Fruit fly (Drosophila melanogaster) whole organism, embryonic: ENCODE results near the gene CG6912.

Source experiments
- CG10147 ChIP-seq: fragments of 200-800 bp; sonication (Bioruptor generic); optimal IDR thresholded peaks from 2 replicates; lab custom pipeline; 2019; ENCODE audit warnings: missing biosample characterization, mild to moderate bottlenecking, missing genetic modification characterization, moderate library complexity
- CG1024 ChIP-seq: fragments of 200-800 bp; sonication (Bioruptor generic); IDR thresholded peaks from 2 replicates; pipeline ENCODE4 v1.3.6; 2022; ENCODE audit warnings: missing biosample characterization, missing genetic modification characterization
- CG10543 ChIP-seq: fragments of 200-800 bp; sonication (Bioruptor generic); optimal IDR thresholded peaks from 3 replicates; lab custom pipeline; 2017; ENCODE audit warnings: missing biosample characterization, mild to moderate bottlenecking, missing genetic modification characterization, moderate library complexity
- CG11504 ChIP-seq: fragments of 200-800 bp; sonication (Bioruptor generic); optimal IDR thresholded peaks from 3 replicates; lab custom pipeline; 2019; ENCODE audit warnings: missing biosample characterization, mild to moderate bottlenecking, missing genetic modification characterization, moderate library complexity
- CG12659 ChIP-seq: fragments of 200-800 bp; sonication (Bioruptor generic); optimal IDR thresholded peaks from 3 replicates; lab custom pipeline; 2017; ENCODE audit warnings: mild to moderate bottlenecking, missing biosample characterization, missing genetic modification reagents, missing genetic modification characterization
- CG13287 ChIP-seq: fragments of 200-800 bp; sonication (Bioruptor generic); IDR thresholded peaks from 2 replicates; pipeline ENCODE4 v1.3.6; 2022; ENCODE audit warnings: missing biosample characterization, missing genetic modification characterization; ENCODE audit not compliant: partially characterized antibody
- CG13775 ChIP-seq: fragments of 200-800 bp; sonication (Bioruptor generic); optimal IDR thresholded peaks from 3 replicates; lab custom pipeline; 2017; ENCODE audit warnings: missing biosample characterization, mild to moderate bottlenecking, missing genetic modification characterization
- CG15514 ChIP-seq: fragments of 200-800 bp; sonication (Bioruptor generic); optimal IDR thresholded peaks from 3 replicates; lab custom pipeline; 2017; ENCODE audit warnings: missing biosample characterization, missing genetic modification characterization, mild to moderate bottlenecking, moderate library complexity, missing genetic modification reagents
- CG16779 ChIP-seq: fragments of 200-800 bp; sonication (Bioruptor generic); IDR thresholded peaks from 2 replicates; pipeline ENCODE4 v1.3.6; 2022; ENCODE audit warnings: missing biosample characterization, missing genetic modification characterization
- CG17359 ChIP-seq: fragments of 200-800 bp; sonication (Bioruptor generic); optimal IDR thresholded peaks from 3 replicates; lab custom pipeline; 2018; ENCODE audit warnings: missing biosample characterization, mild to moderate bottlenecking, missing genetic modification characterization, moderate library complexity
- CG17361 ChIP-seq: fragments of 200-800 bp; sonication (Bioruptor generic); IDR thresholded peaks from 3 replicates; pipeline ENCODE4 v1.3.6; 2022; ENCODE audit warnings: missing biosample characterization, missing genetic modification characterization
- CG17385 ChIP-seq: fragments of 200-800 bp; sonication (Bioruptor generic); optimal IDR thresholded peaks from 3 replicates; lab custom pipeline; 2018; ENCODE audit warnings: missing biosample characterization, mild to moderate bottlenecking, missing genetic modification characterization
- CG17568 ChIP-seq: fragments of 200-800 bp; sonication (Bioruptor generic); optimal IDR thresholded peaks from 2 replicates; lab custom pipeline; 2018; ENCODE audit warnings: missing biosample characterization, mild to moderate bottlenecking, missing genetic modification characterization, moderate library complexity
- CG17912 ChIP-seq: fragments of 200-800 bp; sonication (Bioruptor generic); optimal IDR thresholded peaks from 2 replicates; lab custom pipeline; 2018; ENCODE audit warnings: missing biosample characterization, mild to moderate bottlenecking, missing genetic modification characterization
- CG18262 ChIP-seq: fragments of 200-800 bp; optimal IDR thresholded peaks from 3 replicates; lab custom pipeline; 2019; ENCODE audit warnings: missing biosample characterization, mild to moderate bottlenecking, missing genetic modification characterization, moderate library complexity
- CG2116 ChIP-seq: fragments of 200-800 bp; sonication (Bioruptor generic); optimal IDR thresholded peaks from 3 replicates; lab custom pipeline; 2018; ENCODE audit warnings: missing biosample characterization, mild to moderate bottlenecking, missing genetic modification characterization
- CG2120 ChIP-seq: fragments of 200-800 bp; sonication (Bioruptor generic); optimal IDR thresholded peaks from 3 replicates; lab custom pipeline; 2016; ENCODE audit warnings: missing biosample characterization, missing genetic modification characterization
- CG30403 ChIP-seq: fragments of 200-800 bp; sonication (Bioruptor generic); optimal IDR thresholded peaks from 3 replicates; lab custom pipeline; 2016; ENCODE audit warnings: missing biosample characterization, missing genetic modification characterization
- CG31441 ChIP-seq: fragments of 200-800 bp; sonication (Bioruptor generic); IDR thresholded peaks from 2 replicates; pipeline ENCODE4 v1.3.6; 2022; ENCODE audit warnings: missing biosample characterization, missing genetic modification characterization
- CG32772 ChIP-seq: fragments of 200-800 bp; sonication (Bioruptor generic); IDR thresholded peaks from 2 replicates; pipeline ENCODE4 v1.3.6; 2022; ENCODE audit warnings: missing biosample characterization, missing genetic modification characterization
- CG34376 ChIP-seq: fragments of 200-800 bp; sonication (Bioruptor generic); optimal IDR thresholded peaks from 2 replicates; lab custom pipeline; 2018; ENCODE audit warnings: missing biosample characterization, mild to moderate bottlenecking, missing genetic modification characterization
- CG4707 ChIP-seq: fragments of 200-800 bp; sonication (Bioruptor generic); optimal IDR thresholded peaks from 2 replicates; lab custom pipeline; 2018; ENCODE audit warnings: missing biosample characterization, mild to moderate bottlenecking, missing genetic modification characterization, moderate library complexity
- CG6689 ChIP-seq: fragments of 200-800 bp; sonication (Bioruptor generic); IDR thresholded peaks from 2 replicates; pipeline ENCODE4 v1.3.6; 2022; ENCODE audit warnings: missing biosample characterization, missing genetic modification characterization
- CG6813 ChIP-seq: fragments of 200-800 bp; sonication (Bioruptor generic); optimal IDR thresholded peaks from 2 replicates; lab custom pipeline; 2017; ENCODE audit warnings: missing biosample characterization, missing genetic modification characterization, mild to moderate bottlenecking, moderate library complexity, missing genetic modification reagents
- CG7786 ChIP-seq: fragments of 200-800 bp; sonication (Bioruptor generic); optimal IDR thresholded peaks from 2 replicates; lab custom pipeline; 2016; ENCODE audit warnings: missing biosample characterization, missing genetic modification characterization
- CG8388 ChIP-seq: fragments of 200-800 bp; sonication (Bioruptor generic); optimal IDR thresholded peaks from 2 replicates; lab custom pipeline; 2019; ENCODE audit warnings: missing biosample characterization, mild to moderate bottlenecking, missing genetic modification characterization, moderate library complexity
- CG9437 ChIP-seq: fragments of 200-800 bp; sonication (Bioruptor generic); optimal IDR thresholded peaks from 2 replicates; lab custom pipeline; 2018; ENCODE audit warnings: missing biosample characterization, mild to moderate bottlenecking, missing genetic modification characterization
- D19A ChIP-seq: fragments of 200-800 bp; optimal IDR thresholded peaks from 3 replicates; lab custom pipeline; 2019; ENCODE audit warnings: missing biosample characterization, mild to moderate bottlenecking, missing genetic modification characterization, moderate library complexity
- Eip74EF ChIP-seq, 2 experiments: fragments of 200-800 bp in 1 of 2; fragments of >200 bp in 1 of 2; sonication (Bioruptor generic) in 1 of 2; optimal IDR thresholded peaks; 2 replicates each; lab custom pipeline; 2017 to 2019; ENCODE audit warnings: missing biosample characterization in 2 of 2, missing genetic modification characterization in 2 of 2, mild to moderate bottlenecking in 1 of 2, moderate library complexity in 1 of 2
- HHEX ChIP-seq: fragments of 200-800 bp; sonication (Bioruptor generic); optimal IDR thresholded peaks from 3 replicates; lab custom pipeline; 2017; ENCODE audit warnings: missing biosample characterization, mild to moderate bottlenecking, missing genetic modification characterization, missing genetic modification reagents
- Jarid2 ChIP-seq: fragments of 200-800 bp; sonication (Bioruptor generic); optimal IDR thresholded peaks from 3 replicates; lab custom pipeline; 2017; ENCODE audit warnings: mild to moderate bottlenecking, missing biosample characterization, missing genetic modification reagents, missing genetic modification characterization
- Max ChIP-seq: fragments of 200-800 bp; sonication (Bioruptor generic); optimal IDR thresholded peaks from 2 replicates; lab custom pipeline; 2016; ENCODE audit warnings: missing biosample characterization, mild to moderate bottlenecking, missing genetic modification characterization
- Mes4 ChIP-seq: fragments of 200-800 bp; sonication (Bioruptor generic); optimal IDR thresholded peaks from 2 replicates; lab custom pipeline; 2016; ENCODE audit warnings: missing biosample characterization, missing genetic modification characterization
- Oaz ChIP-seq: fragments of 200-800 bp; sonication (Bioruptor generic); IDR thresholded peaks from 2 replicates; pipeline ENCODE4 v1.3.6; 2022; ENCODE audit warnings: missing biosample characterization, missing genetic modification characterization
- Sox100B ChIP-seq: fragments of 200-800 bp; sonication (Bioruptor generic); optimal IDR thresholded peaks from 3 replicates; lab custom pipeline; 2018; ENCODE audit warnings: missing biosample characterization, mild to moderate bottlenecking, missing genetic modification characterization
- Spps ChIP-seq: fragments of 200-800 bp; sonication (Bioruptor generic); optimal IDR thresholded peaks from 2 replicates; lab custom pipeline; 2018; ENCODE audit warnings: missing biosample characterization, mild to moderate bottlenecking, missing genetic modification characterization
- Vsx1 ChIP-seq: fragments of 200-800 bp; sonication (Bioruptor generic); optimal IDR thresholded peaks from 2 replicates; lab custom pipeline; 2017; ENCODE audit warnings: missing biosample characterization, mild to moderate bottlenecking, missing genetic modification characterization, missing genetic modification reagents
- ash1 ChIP-seq: fragments of 200-800 bp; sonication (Bioruptor generic); optimal IDR thresholded peaks from 2 replicates; lab custom pipeline; 2018; ENCODE audit warnings: missing biosample characterization, mild to moderate bottlenecking, missing genetic modification characterization
- ci ChIP-seq: fragments of 200-800 bp; sonication (Bioruptor generic); IDR thresholded peaks from 3 replicates; pipeline ENCODE4 v1.3.6; 2022; ENCODE audit warnings: missing biosample characterization, missing genetic modification characterization
- crol ChIP-seq: fragments of 200-800 bp; sonication (Bioruptor generic); IDR thresholded peaks from 2 replicates; pipeline ENCODE4 v1.3.6; 2022; ENCODE audit warnings: missing biosample characterization, missing genetic modification characterization
- dmrt99B ChIP-seq: fragments of 200-800 bp; sonication (Bioruptor generic); optimal IDR thresholded peaks from 2 replicates; lab custom pipeline; 2018; ENCODE audit warnings: missing biosample characterization, mild to moderate bottlenecking, missing genetic modification characterization, moderate library complexity
- prd ChIP-seq, 3 experiments: fragments of >200 bp in 2 of 3; fragments of 200-800 bp in 1 of 3; sonication (Bioruptor generic) in 1 of 3; optimal IDR thresholded peaks in 2 of 3; IDR thresholded peaks in 1 of 3; 2 replicates in 2 of 3; 3 replicates in 1 of 3; pipeline versions ENCODE4 v1.3.6 to Lab custom; 2017 to 2022; ENCODE audit warnings: missing biosample characterization in 1 of 3, missing genetic modification characterization in 1 of 3
- pros ChIP-seq: fragments of 200-800 bp; sonication (Bioruptor generic); optimal IDR thresholded peaks from 3 replicates; lab custom pipeline; 2019; ENCODE audit warnings: missing biosample characterization, mild to moderate bottlenecking, missing genetic modification characterization, moderate library complexity
- sens ChIP-seq: fragments of 200-800 bp; sonication (Bioruptor generic); peaks from one replicate; lab custom pipeline; 2016; ENCODE audit warnings: missing biosample characterization, missing genetic modification characterization
- slbo ChIP-seq: fragments of 200-800 bp; sonication (Bioruptor generic); IDR thresholded peaks from 2 replicates; pipeline ENCODE4 v1.3.6; 2022; ENCODE audit warnings: missing biosample characterization, missing genetic modification characterization
- tin ChIP-seq: fragments of 200-800 bp; sonication (Bioruptor generic); optimal IDR thresholded peaks from 3 replicates; lab custom pipeline; 2016; ENCODE audit warnings: missing biosample characterization, missing genetic modification characterization
- vfl ChIP-seq: fragments of 200-800 bp; sonication (Bioruptor generic); optimal IDR thresholded peaks from 2 replicates; lab custom pipeline; 2016; ENCODE audit warnings: missing biosample characterization, missing genetic modification characterization

Gene CG6912

DNA sequence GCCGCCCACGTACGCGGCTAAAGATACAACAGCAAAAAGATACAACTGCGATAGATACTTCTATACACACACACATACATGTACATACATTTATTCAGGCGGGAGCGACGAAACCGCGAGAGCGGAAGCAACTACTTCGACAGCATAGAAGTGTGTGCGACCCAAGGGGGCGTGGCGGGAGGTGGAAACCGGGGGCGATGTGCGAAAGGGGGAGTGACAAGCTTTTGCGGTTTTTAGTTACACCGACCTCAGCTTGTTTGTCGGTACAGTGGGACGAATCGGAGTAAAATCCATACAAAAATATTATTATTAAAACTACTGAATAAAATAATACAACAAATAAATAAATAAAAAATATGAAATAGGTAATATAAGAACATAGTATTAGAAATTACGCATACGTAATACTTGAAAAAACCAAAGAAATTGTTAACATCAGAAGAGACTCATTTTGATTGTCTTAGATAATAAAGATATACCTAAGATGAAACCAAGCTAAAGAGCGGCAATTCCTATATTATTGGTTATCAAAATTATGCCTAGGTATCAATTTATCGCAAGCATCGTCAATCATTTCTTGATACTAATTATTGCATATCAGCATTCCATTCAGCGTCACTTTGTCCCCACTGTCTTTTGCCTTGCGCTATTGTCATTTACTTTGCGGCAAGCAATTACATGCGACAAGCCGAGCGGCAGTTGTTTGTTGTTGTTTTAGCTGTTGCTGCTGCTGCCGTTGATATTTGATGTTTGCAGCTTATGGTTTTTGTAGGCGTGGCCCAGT, 8.0 kb downstream of the CG6912 start (continued):
- peak; percentile 36 for TF ChIP-seq CG8388
- TF ChIP-seq CG6813 (GFP tag; lab: Kevin White, UChicago), result peak; percentile 48
- TF ChIP-seq slbo, result 0 out of 2 replicates have a peak, but pooled peaks have one; percentile 6
- peak; percentile 1 for TF ChIP-seq Vsx1 (GFP tag; lab: Kevin White, UChicago)
- no peak for TF ChIP-seq Mes4 (GFP tag; lab: Kevin White, UChicago)
- TF ChIP-seq CG17568 (GFP tag; lab: Kevin White, UChicago), result no peak
- TF ChIP-seq D19A (tag; lab: Kevin White, UChicago), result peak; percentile 39
- peak; percentile 91 for TF ChIP-seq crol
- TF ChIP-seq CG32772 (GFP tag; lab: Robert Waterston, UW), result no peak
- no peak for TF ChIP-seq Oaz (GFP tag; lab: Robert Waterston, UW)
- TF ChIP-seq CG10543 (GFP tag; lab: Kevin White, UChicago), result peak; percentile 33
- peak; percentile 15 for TF ChIP-seq CG17359 (tag; lab: Kevin White, UChicago)
- peak in 1 of 2 experiments; percentile 34 for TF ChIP-seq Eip74EF (GFP tag; optimal IDR thresholded peaks at IDR 0.05; lab: Kevin White, UChicago)
- TF ChIP-seq ash1 (GFP tag; lab: Kevin White, UChicago), result no peak
- TF ChIP-seq Max (GFP tag; lab: Kevin White, UChicago), result peak; percentile 25
- TF ChIP-seq CG16779 (GFP tag; lab: Robert Waterston, UW), result no peak
- TF ChIP-seq CG4707, result peak; percentile 3
- TF ChIP-seq CG13775 (GFP tag; lab: Kevin White, UChicago), result peak; percentile 30
- peak; percentile 28 for TF ChIP-seq CG30403 (GFP tag; lab: Kevin White, UChicago)
- no peak for TF ChIP-seq pros (GFP tag; lab: Kevin White, UChicago)
- peak; percentile 42 for TF ChIP-seq CG17385 (GFP tag; lab: Kevin White, UChicago)
- peak; percentile 59 for TF ChIP-seq sens (GFP tag; lab: Kevin White, UChicago)
- TF ChIP-seq CG34376 (GFP tag; lab: Kevin White, UChicago), result no peak
- TF ChIP-seq Jarid2 (GFP tag; lab: Kevin White, UChicago), result peak; percentile 6
- TF ChIP-seq CG2116, result no peak
- TF ChIP-seq CG17912 (GFP tag; lab: Kevin White, UChicago), result no peak
- no peak for TF ChIP-seq CG7786 (GFP tag; lab: Kevin White, UChicago)
- TF ChIP-seq CG2120 (GFP tag; lab: Kevin White, UChicago), result peak; percentile 20
- peak; percentile 58; the same call in 1 of the 3 replicates for TF ChIP-seq ci (GFP tag; lab: Robert Waterston, UW)
- peak; percentile 40 for TF ChIP-seq CG12659 (GFP tag; lab: Kevin White, UChicago)
- no peak for TF ChIP-seq prd (optimal IDR thresholded peaks at IDR 0.05; lab: Kevin White, UChicago)
- TF ChIP-seq prd (GFP tag; IDR thresholded peaks at IDR 0.05; lab: Robert Waterston, UW), result no peak; the same call in 2 of the 3 replicates
- no peak for TF ChIP-seq CG1024 (GFP tag; lab: Robert Waterston, UW)
- peak; percentile 0 for TF ChIP-seq CG10147
- no peak for TF ChIP-seq CG15514 (GFP tag; lab: Kevin White, UChicago)
- TF ChIP-seq tin (GFP tag; lab: Kevin White, UChicago), result no peak
- peak; percentile 61 for TF ChIP-seq Sox100B (GFP tag; lab: Kevin White, UChicago)
- no peak for TF ChIP-seq Spps (tag; lab: Kevin White, UChicago)
- TF ChIP-seq HHEX (GFP tag; lab: Kevin White, UChicago), result peak; percentile 41
- TF ChIP-seq dmrt99B (tag; lab: Kevin White, UChicago), result peak; percentile 61
- TF ChIP-seq CG9437 (GFP tag; lab: Kevin White, UChicago), result peak; percentile 68
- TF ChIP-seq CG6689 (GFP tag; lab: Robert Waterston, UW), result peak; percentile 39; the same call in 1 of the 2 replicates
- TF ChIP-seq vfl, result no peak
- peak; percentile 70 for TF ChIP-seq CG31441 (GFP tag; lab: Robert Waterston, UW)
- TF ChIP-seq CG13287 (GFP tag; lab: Robert Waterston, UW), result peak; percentile 29; the same call in 1 of the 2 replicates
- TF ChIP-seq CG11504 (tag; lab: Kevin White, UChicago), result peak; percentile 72
- peak; percentile 77 for TF ChIP-seq CG17361 (GFP tag; lab: Robert Waterston, UW)
- peak; percentile 63 for TF ChIP-seq CG18262 (tag; lab: Kevin White, UChicago)
